Worm (Caenorhabditis elegans): Measurements from ENCODE around the gene C26B9.5.

C26B9.5 gene

DNA sequence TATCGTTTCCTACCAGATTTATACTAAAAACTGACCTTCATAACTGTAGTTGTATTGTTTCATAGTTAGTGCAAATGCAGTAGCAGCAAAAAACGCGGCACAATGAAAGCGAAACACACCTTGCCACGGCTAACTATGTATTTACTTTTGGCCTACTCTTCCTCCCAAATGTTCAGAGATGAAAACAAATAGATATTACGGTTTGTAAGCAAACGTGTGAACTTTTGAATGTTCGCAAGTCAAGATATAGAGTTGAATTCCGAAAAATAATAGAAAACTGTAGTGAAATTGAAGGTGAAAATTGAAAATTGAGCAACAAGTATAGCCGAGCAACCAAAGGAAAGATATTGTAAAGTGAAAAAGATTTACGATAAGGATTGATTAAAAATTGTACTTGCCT is 34.9 kb downstream of the C26B9.5 start, which contains the start of gene chtl-1:
chtl-1 (minus strand) TSS at position 101 of the 400 bp plus-strand sequence.
- no peak for TF ChIP-seq unc-120 (tag; optimal IDR thresholded peaks at IDR 0.05; ENCODE audit: poor library complexity, severe bottlenecking)
- no peak for TF ChIP-seq nhr-76 (tag; optimal IDR thresholded peaks at IDR 0.05)
- no peak for TF ChIP-seq bed-3 (GFP tag; optimal IDR thresholded peaks at IDR 0.05)
- no peak for TF ChIP-seq ham-2 (GFP tag; optimal IDR thresholded peaks at IDR 0.05)
- no peak for TF ChIP-seq ces-1 (GFP tag; optimal IDR thresholded peaks at IDR 0.05)
- TF ChIP-seq mls-2 (tag; optimal IDR thresholded peaks at IDR 0.05), result no peak
- no peak for TF ChIP-seq mep-1 (tag; optimal IDR thresholded peaks at IDR 0.05)
- TF ChIP-seq elt-1 (tag; optimal IDR thresholded peaks at IDR 0.05; ENCODE audit: borderline replicate concordance, insufficient read depth), result no peak
- no peak for TF ChIP-seq lsy-2 (tag; optimal IDR thresholded peaks at IDR 0.05)
- TF ChIP-seq drap-1 (GFP tag; optimal IDR thresholded peaks at IDR 0.05), result no peak
- no peak for TF ChIP-seq M03D4.4 (tag; optimal IDR thresholded peaks at IDR 0.05)
- TF ChIP-seq unc-39 (tag; optimal IDR thresholded peaks at IDR 0.05), result no peak
- no peak for TF ChIP-seq pha-4 (tag; optimal IDR thresholded peaks at IDR 0.05)
- TF ChIP-seq lin-32 (GFP tag; optimal IDR thresholded peaks at IDR 0.05), result no peak

- TF ChIP-seq nhr-12 (tag; optimal IDR thresholded peaks at IDR 0.05) (no peak), snpc-4 (tag; optimal IDR thresholded peaks at IDR 0.05) (no peak), mls-2 (tag; optimal IDR thresholded peaks at IDR 0.05) (no peak), cnd-1 (tag; optimal IDR thresholded peaks at IDR 0.05) (no peak), nhr-76 (tag; optimal IDR thresholded peaks at IDR 0.05) (no peak), lsy-2 (tag; optimal IDR thresholded peaks at IDR 0.05) (no peak), mab-5 (tag; optimal IDR thresholded peaks at IDR 0.05) (no peak), ceh-39 (tag; optimal IDR thresholded peaks at IDR 0.05) (no peak), blmp-1 (tag; optimal IDR thresholded peaks at IDR 0.05) (no peak), ztf-11 (tag; optimal IDR thresholded peaks at IDR 0.05) (no peak), ham-2 (GFP tag; optimal IDR thresholded peaks at IDR 0.05) (no peak), drap-1 (GFP tag; optimal IDR thresholded peaks at IDR 0.05) (no peak), zip-8 (tag; optimal IDR thresholded peaks at IDR 0.05) (no peak), pha-4 (tag; optimal IDR thresholded peaks at IDR 0.05) (no peak), nhr-237 (tag; optimal IDR thresholded peaks at IDR 0.05) (no peak), elt-3 (tag; optimal IDR thresholded peaks at IDR 0.05) (no peak), mep-1 (tag; optimal IDR thresholded peaks at IDR 0.05) (no peak), flh-1 (GFP tag; optimal IDR thresholded peaks at IDR 0.05) (no peak)
These were observed 36.2 kb downstream of the C26B9.5 start, which contains the start of gene F35C8.5 for ce11 chrX:5365437-5365836. F35C8.5 (plus strand) TSS chrX:5365813.

- no peak for TF ChIP-seq nhr-2 (tag; optimal IDR thresholded peaks at IDR 0.05)
- TF ChIP-seq tbx-8 (GFP tag; optimal IDR thresholded peaks at IDR 0.05), result no peak
- TF ChIP-seq mep-1 (tag; optimal IDR thresholded peaks at IDR 0.05), result no peak
- no peak for TF ChIP-seq mab-5 (tag; optimal IDR thresholded peaks at IDR 0.05)
- no peak for TF ChIP-seq sptf-1 (tag; optimal IDR thresholded peaks at IDR 0.05)
- peak; percentile 98 for TF ChIP-seq zip-8 (tag; optimal IDR thresholded peaks at IDR 0.05)
- no peak for TF ChIP-seq ceh-39 (tag; optimal IDR thresholded peaks at IDR 0.05)
These were observed 37.3 kb downstream of the C26B9.5 start for ce11 chrX:5366613-5367012.

ce11 chrX:5368220-5368619 is 38.9 kb downstream of the C26B9.5 start, which contains the start of gene jkk-1:
jkk-1 (plus strand) TSS chrX:5368468.
- TF ChIP-seq hlh-1 (tag; optimal IDR thresholded peaks at IDR 0.05) (no peak), snpc-4 (tag; optimal IDR thresholded peaks at IDR 0.05) (no peak), cnd-1 (tag; optimal IDR thresholded peaks at IDR 0.05) (no peak), mab-5 (tag; optimal IDR thresholded peaks at IDR 0.05) (no peak), sem-2 (GFP tag; optimal IDR thresholded peaks at IDR 0.05) (no peak), sptf-1 (tag; optimal IDR thresholded peaks at IDR 0.05) (peak; percentile 36), mls-2 (tag; optimal IDR thresholded peaks at IDR 0.05) (peak; percentile 65), lin-13 (tag; optimal IDR thresholded peaks at IDR 0.05) (no peak), nhr-2 (tag; optimal IDR thresholded peaks at IDR 0.05) (no peak), ces-1 (GFP tag; optimal IDR thresholded peaks at IDR 0.05) (peak; percentile 29), ceh-43 (GFP tag; optimal IDR thresholded peaks at IDR 0.05) (no peak), unc-120 (tag; optimal IDR thresholded peaks at IDR 0.05; ENCODE audit: poor library complexity, severe bottlenecking) (no peak), elt-1 (tag; optimal IDR thresholded peaks at IDR 0.05; ENCODE audit: borderline replicate concordance, insufficient read depth) (no peak), blmp-1 (tag; optimal IDR thresholded peaks at IDR 0.05) (no peak), ceh-39 (tag; optimal IDR thresholded peaks at IDR 0.05) (no peak), ham-2 (GFP tag; optimal IDR thresholded peaks at IDR 0.05) (no peak), M03D4.4 (tag; optimal IDR thresholded peaks at IDR 0.05) (no peak), pha-4 (tag; optimal IDR thresholded peaks at IDR 0.05) (no peak), zip-8 (tag; optimal IDR thresholded peaks at IDR 0.05) (no peak), nhr-76 (tag; optimal IDR thresholded peaks at IDR 0.05) (no peak), drap-1 (GFP tag; optimal IDR thresholded peaks at IDR 0.05) (peak; percentile 33), unc-62 (GFP tag; optimal IDR thresholded peaks at IDR 0.05) (no peak), nhr-12 (tag; optimal IDR thresholded peaks at IDR 0.05) (no peak), tbx-8 (GFP tag; optimal IDR thresholded peaks at IDR 0.05) (no peak)
